3 fruit fly cellular contexts compared by ENCODE assay signal in genomic region chrX:17509592-17509991, dm6.
TF ChIP-seq lines count a peak whose summit lies in the region.

No protein-coding gene starts in this region.

- no peak for TF ChIP-seq CTCF in whole organism, embryonic (GFP tag; optimal IDR thresholded peaks at IDR 0.05; lab: Kevin White, UChicago)

TF ChIP-seq in whole organism, adult, 20 proteins besides CTCF, POLR2A, EP300 and RAD21:
- TF ChIP-seq CG33017 (tag; optimal IDR thresholded peaks at IDR 0.05; lab: Kevin White, UChicago) (no peak), CG11617 (GFP tag; optimal IDR thresholded peaks at IDR 0.05; lab: Kevin White, UChicago) (no peak), ovo (GFP tag; optimal IDR thresholded peaks at IDR 0.05; lab: Kevin White, UChicago) (no peak), cnc (optimal IDR thresholded peaks at IDR 0.05; lab: Kevin White, UChicago) (no peak), CG5204 (GFP tag; optimal IDR thresholded peaks at IDR 0.05; lab: Kevin White, UChicago) (no peak), CG7045 (GFP tag; optimal IDR thresholded peaks at IDR 0.05; lab: Kevin White, UChicago) (peak; percentile 9), CG7101 (tag; optimal IDR thresholded peaks at IDR 0.05; lab: Kevin White, UChicago) (peak; percentile 51), tj (GFP tag; optimal IDR thresholded peaks at IDR 0.05; lab: Kevin White, UChicago) (no peak), Hr96 (GFP tag; optimal IDR thresholded peaks at IDR 0.05; lab: Kevin White, UChicago) (peak; percentile 6), Mnt (GFP tag; optimal IDR thresholded peaks at IDR 0.05; lab: Kevin White, UChicago) (peak; percentile 24), pad (GFP tag; optimal IDR thresholded peaks at IDR 0.05; lab: Kevin White, UChicago) (peak; percentile 28), cic (GFP tag; optimal IDR thresholded peaks at IDR 0.05; lab: Kevin White, UChicago) (peak; percentile 41), toe (GFP tag; optimal IDR thresholded peaks at IDR 0.05; lab: Kevin White, UChicago) (no peak), Clk (GFP tag; optimal IDR thresholded peaks at IDR 0.05; lab: Kevin White, UChicago) (no peak), Crg-1 (GFP tag; optimal IDR thresholded peaks at IDR 0.05; lab: Kevin White, UChicago) (peak; percentile 38), kay (GFP tag; lab: Kevin White, UChicago; ENCODE audit: borderline replicate concordance) (peak; percentile 21), CG14711 (tag; optimal IDR thresholded peaks at IDR 0.05; lab: Kevin White, UChicago) (no peak)

TF ChIP-seq in whole organism, embryonic, 481 proteins besides CTCF, POLR2A, EP300 and RAD21 (continues in another document):
- TF ChIP-seq bowl (GFP tag; IDR thresholded peaks at IDR 0.05; lab: Robert Waterston, UW) (no peak), ci (GFP tag; IDR thresholded peaks at IDR 0.05; lab: Robert Waterston, UW) (peak; percentile 51; the same call in 1 of the 3 replicates), HLH3B (GFP tag; IDR thresholded peaks at IDR 0.05; lab: Robert Waterston, UW) (no peak), en (GFP tag; optimal IDR thresholded peaks at IDR 0.05; lab: Kevin White, UChicago) (no peak), CG17359 (tag; optimal IDR thresholded peaks at IDR 0.05; lab: Kevin White, UChicago) (peak; percentile 19), pho (GFP tag; optimal IDR thresholded peaks at IDR 0.05; lab: Kevin White, UChicago) (no peak), HLH54F (GFP tag; optimal IDR thresholded peaks at IDR 0.05; lab: Kevin White, UChicago) (no peak), Trl (optimal IDR thresholded peaks at IDR 0.05; lab: Kevin White, UChicago) (no peak), Trl (GFP tag; optimal IDR thresholded peaks at IDR 0.05; lab: Kevin White, UChicago) (no peak), NC2β (GFP tag; optimal IDR thresholded peaks at IDR 0.05; lab: Kevin White, UChicago) (no peak), pan (optimal IDR thresholded peaks at IDR 0.05; lab: Kevin White, UChicago) (no peak), pan (GFP tag; optimal IDR thresholded peaks at IDR 0.05 in 1 of 2, IDR thresholded peaks at IDR 0.05 in 1 of 2) (no peak), Atf-2 (GFP tag; optimal IDR thresholded peaks at IDR 0.05; lab: Kevin White, UChicago) (no peak), CG12104 (GFP tag; optimal IDR thresholded peaks at IDR 0.05; lab: Kevin White, UChicago) (no peak), Atf6 (GFP tag; IDR thresholded peaks at IDR 0.05; lab: Robert Waterston, UW) (no peak), inv (GFP tag; IDR thresholded peaks at IDR 0.05; lab: Robert Waterston, UW; ENCODE audit: partially characterized antibody) (no peak), Rx (GFP tag; IDR thresholded peaks at IDR 0.05; lab: Robert Waterston, UW) (no peak), HLHmδ (GFP tag; optimal IDR thresholded peaks at IDR 0.05; lab: Kevin White, UChicago) (peak; percentile 35), bsh (GFP tag; optimal IDR thresholded peaks at IDR 0.05; lab: Kevin White, UChicago) (peak in 1 of 2 experiments; percentile 48), unc-4 (GFP tag; IDR thresholded peaks at IDR 0.05; lab: Robert Waterston, UW; ENCODE audit: partially characterized antibody) (no peak), CG1603 (tag; optimal IDR thresholded peaks at IDR 0.05; lab: Kevin White, UChicago) (peak; percentile 39), z (GFP tag; IDR thresholded peaks at IDR 0.05; lab: Robert Waterston, UW) (no peak), CG4360 (GFP tag; IDR thresholded peaks at IDR 0.05; lab: Robert Waterston, UW) (0 out of 2 replicates have a peak, but pooled peaks have one; percentile 25), CG4707 (GFP tag; optimal IDR thresholded peaks at IDR 0.05; lab: Kevin White, UChicago) (peak; percentile 23), gem (tag; optimal IDR thresholded peaks at IDR 0.05; lab: Kevin White, UChicago) (no peak), ind (GFP tag; optimal IDR thresholded peaks at IDR 0.05; lab: Kevin White, UChicago) (no peak), peb (GFP tag; IDR thresholded peaks at IDR 0.05; lab: Robert Waterston, UW) (no peak), CG17802 (tag; optimal IDR thresholded peaks at IDR 0.05; lab: Kevin White, UChicago) (no peak), NK7.1 (GFP tag; optimal IDR thresholded peaks at IDR 0.05; lab: Kevin White, UChicago) (no peak), ATbp (GFP tag; optimal IDR thresholded peaks at IDR 0.05; lab: Kevin White, UChicago) (peak; percentile 62), corto (GFP tag; optimal IDR thresholded peaks at IDR 0.05; lab: Kevin White, UChicago) (no peak), Gsc (GFP tag; IDR thresholded peaks at IDR 0.05; lab: Robert Waterston, UW) (no peak), CG7745 (tag; optimal IDR thresholded peaks at IDR 0.05; lab: Kevin White, UChicago) (no peak), CG13775 (GFP tag; optimal IDR thresholded peaks at IDR 0.05; lab: Kevin White, UChicago) (no peak), CG11247 (GFP tag; IDR thresholded peaks at IDR 0.05; lab: Robert Waterston, UW) (no peak), zfh1 (GFP tag; IDR thresholded peaks at IDR 0.05; lab: Robert Waterston, UW) (peak; percentile 60), Ptx1 (GFP tag; IDR thresholded peaks at IDR 0.05; lab: Robert Waterston, UW) (no peak), bab2 (GFP tag; optimal IDR thresholded peaks at IDR 0.05; lab: Kevin White, UChicago) (no peak), CG15601 (tag; optimal IDR thresholded peaks at IDR 0.05; lab: Kevin White, UChicago) (peak; percentile 18), Blimp-1 (GFP tag; optimal IDR thresholded peaks at IDR 0.05; lab: Kevin White, UChicago) (peak; percentile 11)

TF ChIP-seq in whole organism, prepupa, 60 proteins besides CTCF, POLR2A, EP300 and RAD21:
- TF ChIP-seq fd59A (GFP tag; optimal IDR thresholded peaks at IDR 0.05; lab: Kevin White, UChicago) (no peak), CG3919 (GFP tag; optimal IDR thresholded peaks at IDR 0.05; lab: Kevin White, UChicago) (no peak), CG6163 (GFP tag; IDR thresholded peaks at IDR 0.05; lab: Robert Waterston, UW) (peak; percentile 49; the same call in 1 of the 3 replicates), fkh (GFP tag; optimal IDR thresholded peaks at IDR 0.05; lab: Kevin White, UChicago) (peak; percentile 34), CG6854 (GFP tag; optimal IDR thresholded peaks at IDR 0.05; lab: Kevin White, UChicago) (no peak), Sox15 (GFP tag; optimal IDR thresholded peaks at IDR 0.05; lab: Kevin White, UChicago) (no peak), Smox (GFP tag; optimal IDR thresholded peaks at IDR 0.05; lab: Kevin White, UChicago) (no peak), CG16779 (tag; optimal IDR thresholded peaks at IDR 0.05; lab: Kevin White, UChicago) (no peak), Sox14 (GFP tag; optimal IDR thresholded peaks at IDR 0.05; lab: Kevin White, UChicago) (no peak), svp (GFP tag; lab: Kevin White, UChicago) (no peak), Met (GFP tag; optimal IDR thresholded peaks at IDR 0.05; lab: Kevin White, UChicago) (no peak), CG9139 (GFP tag; optimal IDR thresholded peaks at IDR 0.05; lab: Kevin White, UChicago) (no peak), lz (GFP tag; optimal IDR thresholded peaks at IDR 0.05; lab: Kevin White, UChicago) (no peak), CG6276 (GFP tag; optimal IDR thresholded peaks at IDR 0.05; lab: Kevin White, UChicago) (no peak), esn (GFP tag; optimal IDR thresholded peaks at IDR 0.05; lab: Kevin White, UChicago) (no peak), Sox102F (GFP tag; optimal IDR thresholded peaks at IDR 0.05; lab: Kevin White, UChicago) (no peak), CG11902 (GFP tag; optimal IDR thresholded peaks at IDR 0.05; lab: Kevin White, UChicago) (no peak), Gug (GFP tag; IDR thresholded peaks at IDR 0.05; lab: Robert Waterston, UW) (no peak), CG11294 (GFP tag; IDR thresholded peaks at IDR 0.05; lab: Robert Waterston, UW) (no peak), CG6792 (GFP tag; optimal IDR thresholded peaks at IDR 0.05; lab: Kevin White, UChicago) (no peak), CG4318 (GFP tag; optimal IDR thresholded peaks at IDR 0.05; lab: Kevin White, UChicago) (no peak), Hr39 (GFP tag; optimal IDR thresholded peaks at IDR 0.05; lab: Kevin White, UChicago) (no peak), Eip75B (GFP tag; optimal IDR thresholded peaks at IDR 0.05; lab: Kevin White, UChicago) (no peak), net (GFP tag; optimal IDR thresholded peaks at IDR 0.05; lab: Kevin White, UChicago) (no peak), dsx (GFP tag; optimal IDR thresholded peaks at IDR 0.05; lab: Kevin White, UChicago; ENCODE audit: poor library complexity, severe bottlenecking) (no peak), CG8632 (GFP tag; optimal IDR thresholded peaks at IDR 0.05; lab: Kevin White, UChicago) (no peak), Blimp-1 (GFP tag; optimal IDR thresholded peaks at IDR 0.05; lab: Kevin White, UChicago) (no peak), eg (GFP tag; IDR thresholded peaks at IDR 0.05; lab: Robert Waterston, UW) (0 out of 3 replicates have a peak, but pooled peaks have one; percentile 8), CG10669 (GFP tag; optimal IDR thresholded peaks at IDR 0.05; lab: Kevin White, UChicago) (no peak), salr (GFP tag; optimal IDR thresholded peaks at IDR 0.05; lab: Kevin White, UChicago) (no peak), OdsH (GFP tag; optimal IDR thresholded peaks at IDR 0.05; lab: Kevin White, UChicago) (no peak), Hr4 (GFP tag; optimal IDR thresholded peaks at IDR 0.05; lab: Kevin White, UChicago) (no peak), Eip78C (GFP tag; lab: Kevin White, UChicago) (peak; percentile 16), Hr38 (GFP tag; optimal IDR thresholded peaks at IDR 0.05; lab: Kevin White, UChicago) (no peak), CG10631 (GFP tag; optimal IDR thresholded peaks at IDR 0.05; lab: Kevin White, UChicago) (no peak), fd85E (GFP tag; optimal IDR thresholded peaks at IDR 0.05; lab: Kevin White, UChicago) (no peak), Eip93F (GFP tag; optimal IDR thresholded peaks at IDR 0.05; lab: Kevin White, UChicago) (no peak), CG15336 (GFP tag; IDR thresholded peaks at IDR 0.05; lab: Robert Waterston, UW) (no peak), spab (GFP tag; optimal IDR thresholded peaks at IDR 0.05; lab: Kevin White, UChicago) (no peak), achi (GFP tag; optimal IDR thresholded peaks at IDR 0.05; lab: Kevin White, UChicago) (no peak), ss (GFP tag; optimal IDR thresholded peaks at IDR 0.05; lab: Kevin White, UChicago) (peak in 1 of 2 experiments; percentile 5), topi (GFP tag; optimal IDR thresholded peaks at IDR 0.05; lab: Kevin White, UChicago) (no peak)
